Fruit fly (Drosophila melanogaster) whole organism, wandering third instar larva: ENCODE results near the gene CG13766.

Source experiments
- Abd-B ChIP-seq: fragments of >200 bp; optimal IDR thresholded peaks from 2 replicates; lab custom pipeline; 2017; ENCODE audit warnings: missing biosample characterization, missing genetic modification characterization
- CrebA ChIP-seq: fragments of 200-800 bp; sonication (Bioruptor generic); optimal IDR thresholded peaks from 2 replicates; lab custom pipeline; 2016; ENCODE audit warnings: missing biosample characterization, mild to moderate bottlenecking, missing genetic modification characterization, borderline replicate concordance
- Myc ChIP-seq: fragments of >200 bp; optimal IDR thresholded peaks from 2 replicates; lab custom pipeline; 2017
- OdsH ChIP-seq: fragments of 200-800 bp; sonication (Bioruptor generic); optimal IDR thresholded peaks from 2 replicates; lab custom pipeline; 2016; ENCODE audit warnings: missing biosample characterization, mild to moderate bottlenecking, missing genetic modification characterization
- Rel ChIP-seq, 2 experiments: fragments of 200-800 bp; sonication (Bioruptor generic) in 1 of 2; optimal IDR thresholded peaks; 2 replicates in 1 of 2; 3 replicates in 1 of 2; lab custom pipeline; 2016 to 2019; ENCODE audit warnings: mild to moderate bottlenecking in 2 of 2, missing biosample characterization in 2 of 2, missing genetic modification characterization in 2 of 2, moderate library complexity in 1 of 2
- br ChIP-seq: fragments of 200-800 bp; sonication (Bioruptor generic); optimal IDR thresholded peaks from 2 replicates; lab custom pipeline; 2016; ENCODE audit warnings: missing biosample characterization, missing genetic modification characterization
- h ChIP-seq: fragments of 200-800 bp; sonication (Bioruptor generic); optimal IDR thresholded peaks from 3 replicates; lab custom pipeline; 2016; ENCODE audit warnings: missing biosample characterization, mild to moderate bottlenecking, missing genetic modification characterization
- pan ChIP-seq: fragments of >200 bp; optimal IDR thresholded peaks from 2 replicates; lab custom pipeline; 2017
- psq ChIP-seq: fragments of 200-800 bp; sonication (Bioruptor generic); optimal IDR thresholded peaks from 3 replicates; lab custom pipeline; 2017; ENCODE audit warnings: missing biosample characterization, mild to moderate bottlenecking, missing genetic modification characterization, moderate library complexity
- sv ChIP-seq: fragments of 200-800 bp; sonication (Bioruptor generic); optimal IDR thresholded peaks from 3 replicates; lab custom pipeline; 2016; ENCODE audit warnings: missing biosample characterization, missing genetic modification characterization

dm6 chr2L:6533719-6534118, 32.3 kb downstream of the CG13766 start:
- no peak for TF ChIP-seq Myc (lab: Kevin White, UChicago)
- TF ChIP-seq sv (GFP tag; lab: Kevin White, UChicago), result no peak
- no peak for TF ChIP-seq psq (GFP tag; lab: Kevin White, UChicago)
- TF ChIP-seq pan (lab: Kevin White, UChicago), result no peak
- TF ChIP-seq Rel (GFP tag; optimal IDR thresholded peaks at IDR 0.05; lab: Kevin White, UChicago), result no peak
- TF ChIP-seq Rel (tag; optimal IDR thresholded peaks at IDR 0.05; lab: Kevin White, UChicago), result no peak
- TF ChIP-seq br (GFP tag; lab: Kevin White, UChicago), result no peak
- no peak for TF ChIP-seq Abd-B (GFP tag; lab: Kevin White, UChicago)
- TF ChIP-seq OdsH (GFP tag; lab: Kevin White, UChicago), result no peak
- no peak for TF ChIP-seq h (GFP tag; lab: Kevin White, UChicago)
- no peak for TF ChIP-seq CrebA
